Worm (Caenorhabditis elegans): ENCODE measurements around the gene pde-4.

Gene pde-4

DNA sequence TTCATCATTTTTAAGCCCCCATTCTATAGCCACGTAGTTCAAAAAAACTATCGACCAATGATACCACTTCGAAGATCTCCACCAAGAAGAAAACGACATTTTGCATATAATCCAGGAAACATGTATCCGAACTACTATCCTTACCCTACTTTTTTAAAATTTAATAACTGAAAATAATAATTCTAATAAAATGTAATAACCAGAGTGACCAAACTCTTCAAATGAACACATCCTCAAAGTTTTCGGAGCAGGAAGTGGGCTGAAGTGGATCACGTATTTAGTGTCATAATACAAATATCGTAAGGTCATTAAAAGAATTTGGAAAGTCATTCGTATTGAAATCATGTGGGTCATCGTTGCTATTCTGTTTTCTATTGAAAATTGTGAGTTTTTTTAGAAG lies 73.6 kb downstream of the pde-4 start, which contains the start of gene F35D2.6:
Gene F35D2.6, plus strand, starts transcription at position 301 of the 400 bp plus-strand sequence.
- TF ChIP-seq ceh-22 (tag; optimal IDR thresholded peaks at IDR 0.05) = no peak
- TF ChIP-seq ceh-45 (GFP tag; IDR thresholded peaks at IDR 0.05) = no peak
- TF ChIP-seq pqm-1 (tag; optimal IDR thresholded peaks at IDR 0.05) = no peak
- TF ChIP-seq pros-1 (tag; optimal IDR thresholded peaks at IDR 0.05) = no peak
- no peak for TF ChIP-seq C08G9.2 (tag; optimal IDR thresholded peaks at IDR 0.05)
- TF ChIP-seq ceh-34 (tag; optimal IDR thresholded peaks at IDR 0.05) = no peak
- TF ChIP-seq dve-1 (tag; optimal IDR thresholded peaks at IDR 0.05) = no peak
- TF ChIP-seq pax-1 (tag; optimal IDR thresholded peaks at IDR 0.05) = no peak
- no peak for TF ChIP-seq Y22D7AL.16 (tag; optimal IDR thresholded peaks at IDR 0.05)
- TF ChIP-seq hlh-8 (tag; optimal IDR thresholded peaks at IDR 0.05) = no peak
- TF ChIP-seq mec-3 (tag; optimal IDR thresholded peaks at IDR 0.05; ENCODE audit: borderline replicate concordance) = no peak

Data from whole organism, late embryonic.